Worm (Caenorhabditis elegans): ENCODE data around the gene str-185.

ce11 chrIV:4463132-4463531 lies 33.3 kb upstream of the str-185 start, which contains the start of gene M01H9.2:
- no peak for TF ChIP-seq ztf-29 (GFP tag; IDR thresholded peaks at IDR 0.05)
- TF ChIP-seq ztf-23 (GFP tag; IDR thresholded peaks at IDR 0.05) = no peak
- TF ChIP-seq flt-1 (GFP tag; IDR thresholded peaks at IDR 0.05) = no peak
- TF ChIP-seq tab-1 (GFP tag; IDR thresholded peaks at IDR 0.05) = no peak
- no peak for TF ChIP-seq klf-2 (GFP tag; conservative IDR thresholded peaks at IDR 0.05)
- no peak for TF ChIP-seq cog-1 (tag; optimal IDR thresholded peaks at IDR 0.05)
- no peak for TF ChIP-seq ref-1 (GFP tag; conservative IDR thresholded peaks at IDR 0.05)
- TF ChIP-seq T22C8.4 (GFP tag; IDR thresholded peaks at IDR 0.05) = no peak

Data from whole organism, midembryonic.